Worm (Caenorhabditis elegans) whole organism, L1 larva: ENCODE measurements around the gene ccd-5.

Experiments used
- C04F5.9 ChIP-seq: sonication (generic microtip); optimal IDR thresholded peaks from 2 replicates; lab custom pipeline; 2016; ENCODE audit warnings: missing genetic modification characterization, missing compliant biosample characterization
- C34B4.2 ChIP-seq: sonication (generic microtip); optimal IDR thresholded peaks from 2 replicates; lab custom pipeline; 2017; ENCODE audit warnings: mild to moderate bottlenecking, missing genetic modification characterization, missing compliant biosample characterization
- Y116A8C.19 ChIP-seq: sonication (generic microtip); optimal IDR thresholded peaks from 2 replicates; lab custom pipeline; 2016; ENCODE audit warnings: missing compliant biosample characterization, missing genetic modification characterization, borderline replicate concordance
- aha-1 ChIP-seq: fragments of 150-350 bp; optimal IDR thresholded peaks from 2 replicates; lab custom pipeline; 2014; ENCODE audit warnings: missing biosample characterization, missing genetic modification characterization
- alr-1 ChIP-seq: fragments of 200-800 bp; sonication (Bioruptor generic); optimal IDR thresholded peaks from 2 replicates; lab custom pipeline; 2018; ENCODE audit warnings: borderline replicate concordance, mild to moderate bottlenecking, missing genetic modification characterization, missing compliant biosample characterization
- aly-2 ChIP-seq: fragments of 150-350 bp; optimal IDR thresholded peaks from 2 replicates; lab custom pipeline; 2014; ENCODE audit warnings: missing biosample characterization, missing genetic modification characterization
- ceh-8 ChIP-seq: fragments of 200-800 bp; sonication (Bioruptor generic); optimal IDR thresholded peaks from 2 replicates; lab custom pipeline; 2018; ENCODE audit warnings: mild to moderate bottlenecking, missing genetic modification characterization, moderate library complexity, missing compliant biosample characterization
- ceh-82 ChIP-seq, 3 experiments: fragments of 150-350 bp in 1 of 3; sonication (generic microtip) in 2 of 3; optimal IDR thresholded peaks; 2 replicates each; lab custom pipeline; 2014 to 2017; ENCODE audit warnings: missing biosample characterization in 3 of 3, missing genetic modification characterization in 3 of 3
- ceh-88 ChIP-seq: fragments of 200-800 bp; sonication (Bioruptor generic); IDR thresholded peaks from 2 replicates; pipeline ENCODE4 v1.3.6; 2022; ENCODE audit warnings: missing genetic modification characterization, missing compliant biosample characterization
- ceh-90 ChIP-seq: sonication (generic microtip); optimal IDR thresholded peaks from 2 replicates; lab custom pipeline; 2016; ENCODE audit warnings: missing genetic modification characterization, missing compliant biosample characterization
- ces-1 ChIP-seq: fragments of 150-350 bp; optimal IDR thresholded peaks from 2 replicates; lab custom pipeline; 2014; ENCODE audit warnings: missing biosample characterization, missing genetic modification reagents, missing genetic modification characterization
- dpl-1 ChIP-seq, 3 experiments: fragments of 150-350 bp in 2 of 3; sonication (generic microtip) in 1 of 3; optimal IDR thresholded peaks; 2 replicates each; lab custom pipeline; 2014 to 2017; ENCODE audit warnings: missing biosample characterization in 3 of 3, missing genetic modification characterization in 3 of 3, missing genetic modification reagents in 3 of 3
- efl-1 ChIP-seq, 4 experiments: fragments of 150-350 bp; optimal IDR thresholded peaks in 3 of 4; peaks in 1 of 4; 1 replicate in 1 of 4; 2 replicates in 3 of 4; lab custom pipeline; 2014; ENCODE audit warnings: missing biosample characterization in 2 of 4, missing genetic modification characterization in 2 of 4, missing genetic modification reagents in 2 of 4
- egl-13 ChIP-seq: sonication (generic microtip); optimal IDR thresholded peaks from 2 replicates; lab custom pipeline; 2016; ENCODE audit warnings: missing genotype, missing genetic modification reagents, missing genetic modification characterization, missing compliant biosample characterization
- elt-2 ChIP-seq: sonication (generic microtip); optimal IDR thresholded peaks from 2 replicates; lab custom pipeline; 2016; ENCODE audit warnings: missing genetic modification characterization, mild to moderate bottlenecking, inconsistent platforms, missing compliant biosample characterization, missing genetic modification reagents
- ets-5 ChIP-seq: fragments of 200-800 bp; sonication (Bioruptor generic); IDR thresholded peaks from 2 replicates; pipeline ENCODE4 v1.3.6; 2022; ENCODE audit warnings: missing genetic modification characterization, missing compliant biosample characterization
- fkh-10 ChIP-seq: sonication (generic microtip); optimal IDR thresholded peaks from 2 replicates; lab custom pipeline; 2017; ENCODE audit warnings: missing biosample characterization, missing genetic modification reagents, missing genetic modification characterization
- grh-1 ChIP-seq: fragments of 200-800 bp; sonication (Bioruptor generic); IDR thresholded peaks from 2 replicates; pipeline ENCODE4 v1.3.6; 2022; ENCODE audit warnings: missing genetic modification reagents, missing genetic modification characterization, missing compliant biosample characterization
- isw-1 ChIP-seq: fragments of 200-800 bp; sonication (Bioruptor generic); IDR thresholded peaks from 2 replicates; pipeline ENCODE4 v1.3.6; 2022; ENCODE audit warnings: missing genetic modification characterization, missing compliant biosample characterization
- jun-1 ChIP-seq: fragments of 150-350 bp; optimal IDR thresholded peaks from 2 replicates; lab custom pipeline; 2014; ENCODE audit warnings: missing biosample characterization, missing genetic modification reagents, missing genetic modification characterization
- lin-13 ChIP-seq: fragments of 150-350 bp; optimal IDR thresholded peaks from 2 replicates; lab custom pipeline; 2014; ENCODE audit warnings: missing biosample characterization, missing genetic modification reagents, missing genetic modification characterization
- lin-14 ChIP-seq: fragments of 200-800 bp; sonication (Bioruptor generic); optimal IDR thresholded peaks from 2 replicates; lab custom pipeline; 2018; ENCODE audit warnings: mild to moderate bottlenecking, missing genetic modification characterization, moderate library complexity, missing compliant biosample characterization
- lin-35 ChIP-seq, 2 experiments: fragments of 150-350 bp; optimal IDR thresholded peaks; 2 replicates each; lab custom pipeline; 2014; ENCODE audit warnings: missing biosample characterization in 2 of 2, missing genetic modification characterization in 2 of 2, missing genetic modification reagents in 2 of 2
- lin-39 ChIP-seq: fragments of 150-350 bp; optimal IDR thresholded peaks from 2 replicates; lab custom pipeline; 2014; ENCODE audit warnings: missing biosample characterization, missing genetic modification reagents, missing genetic modification characterization
- lir-3 ChIP-seq: sonication (generic microtip); optimal IDR thresholded peaks from 2 replicates; lab custom pipeline; 2016; ENCODE audit warnings: mild to moderate bottlenecking, missing genetic modification characterization, moderate library complexity, missing compliant biosample characterization; ENCODE audit not compliant: poor library complexity
- lsy-2 ChIP-seq, 2 experiments: fragments of 150-350 bp; optimal IDR thresholded peaks; 2 replicates each; lab custom pipeline; 2014; ENCODE audit warnings: missing biosample characterization in 2 of 2, missing genetic modification characterization in 2 of 2
- mab-9 ChIP-seq: fragments of 200-800 bp; sonication (Bioruptor generic); IDR thresholded peaks from 2 replicates; pipeline ENCODE4 v1.3.6; 2022; ENCODE audit warnings: missing genetic modification reagents, missing genetic modification characterization, missing compliant biosample characterization
- mep-1 ChIP-seq: fragments of 150-350 bp; optimal IDR thresholded peaks from 2 replicates; lab custom pipeline; 2014; ENCODE audit warnings: missing biosample characterization, missing genetic modification characterization
- nhr-11 ChIP-seq: fragments of 150-350 bp; optimal IDR thresholded peaks from 2 replicates; lab custom pipeline; 2014; ENCODE audit warnings: missing biosample characterization, missing genetic modification characterization
- nhr-12 ChIP-seq: sonication (generic microtip); optimal IDR thresholded peaks from 2 replicates; lab custom pipeline; 2017; ENCODE audit warnings: missing biosample characterization, missing genetic modification characterization
- nhr-28 ChIP-seq: fragments of 150-350 bp; optimal IDR thresholded peaks from 2 replicates; lab custom pipeline; 2014; ENCODE audit warnings: missing biosample characterization, missing genetic modification characterization
- nhr-47 ChIP-seq: sonication (generic microtip); optimal IDR thresholded peaks from 2 replicates; lab custom pipeline; 2016; ENCODE audit warnings: mild to moderate bottlenecking, missing genetic modification characterization, moderate library complexity, missing compliant biosample characterization
- nhr-85 ChIP-seq: sonication (generic microtip); peaks from one replicate; lab custom pipeline; 2016; ENCODE audit warnings: missing genetic modification characterization, inconsistent platforms, missing compliant biosample characterization
- nhr-90 ChIP-seq: sonication (generic microtip); optimal IDR thresholded peaks from 2 replicates; lab custom pipeline; 2016; ENCODE audit warnings: mild to moderate bottlenecking, missing genetic modification characterization, missing compliant biosample characterization; ENCODE audit not compliant: poor library complexity
- pax-3 ChIP-seq: fragments of 200-800 bp; sonication (Bioruptor generic); optimal IDR thresholded peaks from 2 replicates; lab custom pipeline; 2018; ENCODE audit warnings: mild to moderate bottlenecking, missing genetic modification characterization, moderate library complexity, missing compliant biosample characterization
- pqm-1 ChIP-seq: sonication (generic microtip); optimal IDR thresholded peaks from 3 replicates; lab custom pipeline; 2017; ENCODE audit warnings: missing biosample characterization, missing genetic modification characterization
- rnt-1 ChIP-seq: sonication (generic microtip); optimal IDR thresholded peaks from 2 replicates; lab custom pipeline; 2016; ENCODE audit warnings: mild to moderate bottlenecking, missing genetic modification characterization, moderate library complexity, missing compliant biosample characterization
- snpc-4 ChIP-seq: fragments of 150-350 bp; optimal IDR thresholded peaks from 2 replicates; lab custom pipeline; 2014; ENCODE audit warnings: missing biosample characterization, missing genetic modification characterization
- sox-4 ChIP-seq: sonication (generic microtip); optimal IDR thresholded peaks from 2 replicates; lab custom pipeline; 2016; ENCODE audit warnings: missing genetic modification characterization, missing compliant biosample characterization
- sup-37 ChIP-seq: fragments of 200-800 bp; sonication (Bioruptor generic); optimal IDR thresholded peaks from 2 replicates; lab custom pipeline; 2018; ENCODE audit warnings: mild to moderate bottlenecking, missing genetic modification characterization, missing compliant biosample characterization
- swsn-7 ChIP-seq: sonication (generic microtip); optimal IDR thresholded peaks from 2 replicates; lab custom pipeline; 2016; ENCODE audit warnings: missing genetic modification characterization, missing compliant biosample characterization
- tbx-2 ChIP-seq: sonication (generic microtip); optimal IDR thresholded peaks from 2 replicates; lab custom pipeline; 2016; ENCODE audit warnings: missing genetic modification characterization, missing compliant biosample characterization
- tlp-1 ChIP-seq: fragments of 150-350 bp; optimal IDR thresholded peaks from 2 replicates; lab custom pipeline; 2014; ENCODE audit warnings: missing biosample characterization, missing genetic modification characterization
- unc-130 ChIP-seq: fragments of 150-350 bp; optimal IDR thresholded peaks from 2 replicates; lab custom pipeline; 2017; ENCODE audit warnings: missing biosample characterization, missing genetic modification characterization, inconsistent platforms
- unc-86 ChIP-seq: sonication (generic microtip); optimal IDR thresholded peaks from 2 replicates; lab custom pipeline; 2016; ENCODE audit warnings: missing genetic modification characterization, missing compliant biosample characterization
- xbp-1 ChIP-seq: sonication (generic microtip); optimal IDR thresholded peaks from 2 replicates; lab custom pipeline; 2016; ENCODE audit warnings: missing genetic modification characterization, missing compliant biosample characterization
- zip-4 ChIP-seq: fragments of 200-800 bp; sonication (Bioruptor generic); optimal IDR thresholded peaks from 2 replicates; lab custom pipeline; 2018; ENCODE audit warnings: mild to moderate bottlenecking, missing genetic modification characterization, moderate library complexity, missing compliant biosample characterization
- ztf-11 ChIP-seq, 2 experiments: sonication (generic microtip); optimal IDR thresholded peaks; 2 replicates each; lab custom pipeline; 2016 to 2017; ENCODE audit warnings: missing genetic modification characterization in 2 of 2, missing biosample characterization in 1 of 2, missing compliant biosample characterization in 1 of 2

Gene ccd-5

ce11 chrX:2614158-2614557 lies 41.7 kb upstream of the ccd-5 start:
- TF ChIP-seq aly-2 (no peak), rnt-1 (no peak), ceh-90 (tag; lab: Kevin White, UChicago) (no peak), egl-13 (tag; lab: Kevin White, UChicago) (no peak), lin-14 (GFP tag; lab: Kevin White, UChicago) (peak; percentile 2), nhr-11 (tag; lab: Kevin White, UChicago) (no peak), sup-37 (GFP tag; lab: Kevin White, UChicago) (no peak), lin-35 (GFP tag; optimal IDR thresholded peaks at IDR 0.05; lab: Kevin White, UChicago) (no peak), fkh-10 (no peak)
- TF ChIP-seq, all 84 proteins: peak for 1

- no peak for TF ChIP-seq zip-4 (GFP tag; lab: Kevin White, UChicago)
- peak; percentile 39 for TF ChIP-seq lin-13 (GFP tag; lab: Kevin White, UChicago)
- TF ChIP-seq sup-37 (GFP tag; lab: Kevin White, UChicago): no peak
- TF ChIP-seq nhr-47 (tag; lab: Kevin White, UChicago): peak; percentile 83
- no peak for TF ChIP-seq ces-1 (GFP tag; lab: Kevin White, UChicago)
- TF ChIP-seq ceh-8: no peak
- no peak for TF ChIP-seq nhr-11 (tag; lab: Kevin White, UChicago)
- TF ChIP-seq ceh-90 (tag; lab: Kevin White, UChicago): no peak
- peak; percentile 25 for TF ChIP-seq jun-1
- no peak for TF ChIP-seq lin-39
- peak; percentile 56 for TF ChIP-seq xbp-1
- peak; percentile 32 for TF ChIP-seq egl-13 (tag; lab: Kevin White, UChicago)
- TF ChIP-seq pqm-1 (tag; lab: Kevin White, UChicago): no peak
- no peak for TF ChIP-seq nhr-28 (tag; lab: Kevin White, UChicago)
- TF ChIP-seq mab-9 (GFP tag; lab: Robert Waterston, UW): no peak
- TF ChIP-seq C04F5.9 (tag; lab: Kevin White, UChicago): no peak
- TF ChIP-seq dpl-1 (GFP tag; optimal IDR thresholded peaks at IDR 0.05; lab: Kevin White, UChicago): peak in 1 of 3 experiments; percentile 22
- TF ChIP-seq C34B4.2: no peak
- TF ChIP-seq ceh-82 (tag; optimal IDR thresholded peaks at IDR 0.05; lab: Kevin White, UChicago): peak; percentile 11 to 60 (median 54)
- TF ChIP-seq nhr-12 (tag; lab: Kevin White, UChicago): no peak
- TF ChIP-seq ets-5 (GFP tag; lab: Robert Waterston, UW): no peak
- TF ChIP-seq snpc-4 (tag; lab: Kevin White, UChicago): no peak
- peak; percentile 76 for TF ChIP-seq nhr-90 (tag; lab: Kevin White, UChicago)
- peak; percentile 67 for TF ChIP-seq tbx-2 (tag; lab: Kevin White, UChicago)
- peak; percentile 52 for TF ChIP-seq pax-3 (tag; lab: Kevin White, UChicago)
- peak; percentile 84 for TF ChIP-seq unc-130 (tag; lab: Kevin White, UChicago)
- TF ChIP-seq isw-1 (GFP tag; lab: Robert Waterston, UW): no peak
- no peak for TF ChIP-seq aly-2
- peak; percentile 72 for TF ChIP-seq swsn-7
- peak; percentile 34 to 47 for TF ChIP-seq lsy-2 (tag; optimal IDR thresholded peaks at IDR 0.05; lab: Kevin White, UChicago)
- peak; percentile 9 for TF ChIP-seq unc-86 (tag; lab: Kevin White, UChicago)
- peak; percentile 67 for TF ChIP-seq nhr-85 (tag; lab: Kevin White, UChicago)
- TF ChIP-seq lir-3: peak; percentile 49
- TF ChIP-seq Y116A8C.19: no peak
- TF ChIP-seq sox-4 (tag; lab: Kevin White, UChicago): peak; percentile 15
- peak; percentile 56; the same call in 1 of the 2 replicates for TF ChIP-seq ceh-88 (GFP tag; lab: Robert Waterston, UW)
- no peak for TF ChIP-seq alr-1 (tag; lab: Kevin White, UChicago)
- no peak for TF ChIP-seq tlp-1 (tag; lab: Kevin White, UChicago)
- no peak for TF ChIP-seq mep-1
- no peak for TF ChIP-seq fkh-10
- TF ChIP-seq efl-1 (optimal IDR thresholded peaks at IDR 0.05; lab: Kevin White, UChicago): peak; percentile 1 to 21
- peak in 1 of 2 experiments; percentile 93 for TF ChIP-seq efl-1 (GFP tag; optimal IDR thresholded peaks at IDR 0.05 in 1 of 2; lab: Kevin White, UChicago)
- peak; percentile 32 for TF ChIP-seq elt-2 (tag; lab: Kevin White, UChicago)
- TF ChIP-seq aha-1 (tag; lab: Kevin White, UChicago): no peak
- TF ChIP-seq lin-14 (GFP tag; lab: Kevin White, UChicago): peak; percentile 72
- peak; percentile 63 for TF ChIP-seq rnt-1
- TF ChIP-seq ztf-11 (tag; optimal IDR thresholded peaks at IDR 0.05; lab: Kevin White, UChicago): peak in 1 of 2 experiments; percentile 42
- TF ChIP-seq grh-1: 0 out of 2 replicates have a peak, but pooled peaks have one; percentile 31
Observed at ce11 chrX:2613077-2613476, 40.6 kb upstream of the ccd-5 start.
